Fruit fly (Drosophila melanogaster) Kc167 (cell line): ENCODE results near the gene CG10694.

Experiments
- Myc ChIP-seq: fragments of >200 bp; optimal IDR thresholded peaks from 2 replicates; lab custom pipeline; 2017; ENCODE audit warnings: missing external identifiers
- Sin3A ChIP-seq: fragments of >200 bp; optimal IDR thresholded peaks from 2 replicates; lab custom pipeline; 2018; ENCODE audit warnings: missing external identifiers
- h ChIP-seq: fragments of >200 bp; optimal IDR thresholded peaks from 3 replicates; lab custom pipeline; 2018; ENCODE audit warnings: missing external identifiers
- insv ChIP-seq: fragments of >200 bp; optimal IDR thresholded peaks from 3 replicates; lab custom pipeline; 2018; ENCODE audit warnings: missing external identifiers
- psq ChIP-seq: fragments of >200 bp; optimal IDR thresholded peaks from 2 replicates; lab custom pipeline; 2017; ENCODE audit warnings: missing external identifiers
- ttk ChIP-seq: sonication (Bioruptor generic); optimal IDR thresholded peaks from 2 replicates; lab custom pipeline; 2017; ENCODE audit warnings: missing external identifiers

Gene CG10694

dm6 chr3R:24142971-24143370 lies 35.8 kb downstream of the CG10694 start:
- TF ChIP-seq Myc (lab: Kevin White, UChicago) (no peak), insv (no peak), psq (no peak), Sin3A (lab: Kevin White, UChicago) (no peak), h (lab: Kevin White, UChicago) (no peak), ttk (no peak)

dm6 chr3R:24143372-24143771 lies 36.2 kb downstream of the CG10694 start:
- TF ChIP-seq ttk (no peak), h (lab: Kevin White, UChicago) (no peak), insv (no peak), Sin3A (lab: Kevin White, UChicago) (no peak), psq (no peak), Myc (lab: Kevin White, UChicago) (no peak)

- TF ChIP-seq psq = no peak
- no peak for TF ChIP-seq Myc (lab: Kevin White, UChicago)
- no peak for TF ChIP-seq Sin3A (lab: Kevin White, UChicago)
Observed at dm6 chr3R:24143779-24144178, 36.6 kb downstream of the CG10694 start.

dm6 chr3R:24144542-24144941 lies 37.4 kb downstream of the CG10694 start:
- TF ChIP-seq psq = no peak
- no peak for TF ChIP-seq Myc (lab: Kevin White, UChicago)
- TF ChIP-seq insv = no peak
- no peak for TF ChIP-seq Sin3A (lab: Kevin White, UChicago)
- no peak for TF ChIP-seq h (lab: Kevin White, UChicago)
- no peak for TF ChIP-seq ttk

dm6 chr3R:24148838-24149237 lies 41.6 kb downstream of the CG10694 start, which contains the start of gene Slimp:
Gene Slimp, minus strand, starts transcription at chr3R:24148967.
- TF ChIP-seq psq (no peak), Myc (lab: Kevin White, UChicago) (no peak), Sin3A (lab: Kevin White, UChicago) (no peak)

dm6 chr3R:24150103-24150502 lies 42.9 kb downstream of the CG10694 start, which contains the start of gene p38c:
Gene p38c, minus strand, starts transcription at chr3R:24150203.
- TF ChIP-seq h (lab: Kevin White, UChicago) = no peak
- no peak for TF ChIP-seq insv
- no peak for TF ChIP-seq ttk
- TF ChIP-seq Sin3A (lab: Kevin White, UChicago) = no peak
- no peak for TF ChIP-seq psq
- TF ChIP-seq Myc (lab: Kevin White, UChicago) = no peak

dm6 chr3R:24151924-24152809 lies 45.0 kb downstream of the CG10694 start, which contains the start of the genes p38a and CG6178:
Gene p38a, minus strand, starts transcription at chr3R:24152321.
Gene CG6178, plus strand, starts transcription at chr3R:24152347.
- TF ChIP-seq psq = no peak
- no peak for TF ChIP-seq Myc (lab: Kevin White, UChicago)
- TF ChIP-seq ttk = no peak
- no peak for TF ChIP-seq insv
- no peak for TF ChIP-seq Sin3A (lab: Kevin White, UChicago)
- TF ChIP-seq h (lab: Kevin White, UChicago) = no peak
